Fruit fly (Drosophila melanogaster) whole organism, prepupa: ENCODE measurements around the gene CG32137.
A peak's percentile ranks its signal among the peaks of the same experiment; 100 is the strongest.

Experiments
- Blimp-1 ChIP-seq: fragments of 200-800 bp; sonication (Bioruptor generic); optimal IDR thresholded peaks from 3 replicates; lab custom pipeline; 2017; ENCODE audit warnings: missing biosample characterization, missing genetic modification characterization, mild to moderate bottlenecking, moderate library complexity, missing genetic modification reagents
- CG10669 ChIP-seq: fragments of 200-800 bp; sonication (Bioruptor generic); optimal IDR thresholded peaks from 3 replicates; lab custom pipeline; 2018; ENCODE audit warnings: missing biosample characterization, mild to moderate bottlenecking, missing genetic modification characterization, moderate library complexity
- CG11294 ChIP-seq: fragments of 200-800 bp; sonication (Bioruptor generic); IDR thresholded peaks from 2 replicates; pipeline ENCODE4 v1.3.6; 2022; ENCODE audit warnings: missing biosample characterization, missing genetic modification characterization
- CG15336 ChIP-seq: fragments of 200-800 bp; sonication (Bioruptor generic); IDR thresholded peaks from 2 replicates; pipeline ENCODE4 v1.3.6; 2022; ENCODE audit warnings: missing biosample characterization, missing genetic modification characterization
- CG1621 ChIP-seq: fragments of 200-800 bp; sonication (Bioruptor generic); optimal IDR thresholded peaks from 3 replicates; lab custom pipeline; 2018; ENCODE audit warnings: missing biosample characterization, mild to moderate bottlenecking, missing genetic modification characterization
- CG3032 ChIP-seq: fragments of 200-800 bp; optimal IDR thresholded peaks from 2 replicates; lab custom pipeline; 2019; ENCODE audit warnings: missing biosample characterization, mild to moderate bottlenecking, missing genetic modification characterization, moderate library complexity
- CG32006 ChIP-seq: fragments of 200-800 bp; sonication (Bioruptor generic); optimal IDR thresholded peaks from 3 replicates; lab custom pipeline; 2017; ENCODE audit warnings: missing biosample characterization, mild to moderate bottlenecking, missing genetic modification characterization
- CG34406 ChIP-seq: fragments of 200-800 bp; sonication (Bioruptor generic); optimal IDR thresholded peaks from 3 replicates; lab custom pipeline; 2016; ENCODE audit warnings: missing biosample characterization, missing genetic modification characterization
- CG3919 ChIP-seq: fragments of 200-800 bp; sonication (Bioruptor generic); optimal IDR thresholded peaks from 3 replicates; lab custom pipeline; 2016; ENCODE audit warnings: missing biosample characterization, missing genetic modification characterization
- CG4318 ChIP-seq: fragments of 200-800 bp; sonication (Bioruptor generic); optimal IDR thresholded peaks from 3 replicates; lab custom pipeline; 2017; ENCODE audit warnings: missing biosample characterization, mild to moderate bottlenecking, missing genetic modification characterization
- CG6163 ChIP-seq: fragments of 200-800 bp; sonication (Bioruptor generic); IDR thresholded peaks from 3 replicates; pipeline ENCODE4 v1.3.6; 2022; ENCODE audit warnings: missing biosample characterization, missing genetic modification characterization
- CG6276 ChIP-seq: fragments of 200-800 bp; sonication (Bioruptor generic); optimal IDR thresholded peaks from 2 replicates; lab custom pipeline; 2017; ENCODE audit warnings: missing biosample characterization, mild to moderate bottlenecking, missing genetic modification characterization
- CG6808 ChIP-seq: fragments of 200-800 bp; sonication (Bioruptor generic); optimal IDR thresholded peaks from 3 replicates; lab custom pipeline; 2017; ENCODE audit warnings: missing biosample characterization, missing genetic modification characterization, mild to moderate bottlenecking, moderate library complexity, missing genetic modification reagents
- CG6854 ChIP-seq: fragments of 200-800 bp; sonication (Bioruptor generic); optimal IDR thresholded peaks from 2 replicates; lab custom pipeline; 2017; ENCODE audit warnings: missing biosample characterization, mild to moderate bottlenecking, missing genetic modification characterization
- CG8119 ChIP-seq: fragments of 200-800 bp; sonication (Bioruptor generic); IDR thresholded peaks from 3 replicates; pipeline ENCODE4 v1.3.6; 2022; ENCODE audit warnings: missing biosample characterization, missing genetic modification characterization
- CG8632 ChIP-seq: fragments of 200-800 bp; sonication (Bioruptor generic); optimal IDR thresholded peaks from 3 replicates; lab custom pipeline; 2016; ENCODE audit warnings: missing biosample characterization, missing genetic modification characterization
- Eip75B ChIP-seq: fragments of 200-800 bp; sonication (Bioruptor generic); optimal IDR thresholded peaks from 3 replicates; lab custom pipeline; 2016; ENCODE audit warnings: missing biosample characterization, missing genetic modification characterization
- Eip78C ChIP-seq: fragments of 200-800 bp; sonication (Bioruptor generic); peaks from one replicate; lab custom pipeline; 2016; ENCODE audit warnings: missing biosample characterization, missing genetic modification characterization
- Eip93F ChIP-seq: fragments of 200-800 bp; sonication (Bioruptor generic); optimal IDR thresholded peaks from 2 replicates; lab custom pipeline; 2016; ENCODE audit warnings: missing biosample characterization, mild to moderate bottlenecking, missing genetic modification characterization
- Ets96B ChIP-seq: fragments of 200-800 bp; optimal IDR thresholded peaks from 2 replicates; lab custom pipeline; 2019; ENCODE audit warnings: missing biosample characterization, mild to moderate bottlenecking, missing genetic modification characterization, moderate library complexity
- Gug ChIP-seq: fragments of 200-800 bp; sonication (Bioruptor generic); IDR thresholded peaks from 2 replicates; pipeline ENCODE4 v1.3.6; 2022; ENCODE audit warnings: missing biosample characterization, missing genetic modification characterization
- Hr38 ChIP-seq: sonication (Bioruptor generic); optimal IDR thresholded peaks from 2 replicates; lab custom pipeline; 2016; ENCODE audit warnings: missing biosample characterization, missing genetic modification characterization
- Hr39 ChIP-seq: fragments of 200-800 bp; sonication (Bioruptor generic); optimal IDR thresholded peaks from 2 replicates; lab custom pipeline; 2016; ENCODE audit warnings: missing biosample characterization, missing genetic modification characterization
- Lpt ChIP-seq: fragments of 200-800 bp; sonication (Bioruptor generic); optimal IDR thresholded peaks from 3 replicates; lab custom pipeline; 2016; ENCODE audit warnings: missing biosample characterization, missing genetic modification characterization
- Met ChIP-seq: fragments of 200-800 bp; sonication (Bioruptor generic); optimal IDR thresholded peaks from 3 replicates; lab custom pipeline; 2016; ENCODE audit warnings: missing biosample characterization, missing genetic modification characterization
- OdsH ChIP-seq: fragments of 200-800 bp; sonication (Bioruptor generic); optimal IDR thresholded peaks from 3 replicates; lab custom pipeline; 2016; ENCODE audit warnings: missing biosample characterization, missing genetic modification characterization
- Smox ChIP-seq: fragments of 200-800 bp; sonication (Bioruptor generic); optimal IDR thresholded peaks from 3 replicates; lab custom pipeline; 2016; ENCODE audit warnings: missing biosample characterization, missing genetic modification characterization
- Sox14 ChIP-seq: fragments of 200-800 bp; sonication (Bioruptor generic); optimal IDR thresholded peaks from 3 replicates; lab custom pipeline; 2016; ENCODE audit warnings: missing biosample characterization, missing genetic modification characterization
- Sox15 ChIP-seq: fragments of 200-800 bp; sonication (Bioruptor generic); optimal IDR thresholded peaks from 3 replicates; lab custom pipeline; 2016; ENCODE audit warnings: missing biosample characterization, missing genetic modification characterization
- acj6 ChIP-seq: fragments of 200-800 bp; sonication (Bioruptor generic); optimal IDR thresholded peaks from 3 replicates; lab custom pipeline; 2016; ENCODE audit warnings: missing biosample characterization, missing genetic modification characterization
- dac ChIP-seq: fragments of 200-800 bp; sonication (Bioruptor generic); optimal IDR thresholded peaks from 2 replicates; lab custom pipeline; 2017; ENCODE audit warnings: missing biosample characterization, mild to moderate bottlenecking, missing genetic modification characterization
- dsx ChIP-seq: fragments of 200-800 bp; optimal IDR thresholded peaks from 3 replicates; lab custom pipeline; 2019; ENCODE audit warnings: missing biosample characterization, mild to moderate bottlenecking, missing genetic modification characterization, moderate library complexity; ENCODE audit not compliant: poor library complexity, severe bottlenecking
- eg ChIP-seq: fragments of 200-800 bp; sonication (Bioruptor generic); IDR thresholded peaks from 3 replicates; pipeline ENCODE4 v1.3.6; 2022; ENCODE audit warnings: missing biosample characterization, missing genetic modification characterization
- fkh ChIP-seq: fragments of 200-800 bp; sonication (Bioruptor generic); optimal IDR thresholded peaks from 3 replicates; lab custom pipeline; 2017; ENCODE audit warnings: missing biosample characterization, mild to moderate bottlenecking, missing genetic modification characterization, moderate library complexity
- lz ChIP-seq: fragments of 200-800 bp; sonication (Bioruptor generic); optimal IDR thresholded peaks from 3 replicates; lab custom pipeline; 2016; ENCODE audit warnings: missing biosample characterization, missing genetic modification characterization
- salr ChIP-seq, 2 experiments: fragments of 200-800 bp; sonication (Bioruptor generic); optimal IDR thresholded peaks; 3 replicates each; lab custom pipeline; 2016 to 2018; ENCODE audit warnings: missing biosample characterization in 2 of 2, missing genetic modification characterization in 2 of 2, mild to moderate bottlenecking in 1 of 2
- spab ChIP-seq: fragments of 200-800 bp; sonication (Bioruptor generic); optimal IDR thresholded peaks from 2 replicates; lab custom pipeline; 2017; ENCODE audit warnings: missing biosample characterization, mild to moderate bottlenecking, missing genetic modification characterization, missing genetic modification reagents
- ss ChIP-seq, 2 experiments: fragments of 200-800 bp; sonication (Bioruptor generic); optimal IDR thresholded peaks; 2 replicates in 1 of 2; 3 replicates in 1 of 2; lab custom pipeline; 2017 to 2018; ENCODE audit warnings: mild to moderate bottlenecking in 2 of 2, missing biosample characterization in 2 of 2, missing genetic modification characterization in 2 of 2, moderate library complexity in 1 of 2
- svp ChIP-seq: fragments of 200-800 bp; sonication (Bioruptor generic); peaks from one replicate; lab custom pipeline; 2016; ENCODE audit warnings: missing biosample characterization, missing genetic modification characterization
- topi ChIP-seq: fragments of 200-800 bp; sonication (Bioruptor generic); optimal IDR thresholded peaks from 3 replicates; lab custom pipeline; 2016; ENCODE audit warnings: missing biosample characterization, missing genetic modification characterization
- vri ChIP-seq: fragments of 200-800 bp; sonication (Bioruptor generic); optimal IDR thresholded peaks from 3 replicates; lab custom pipeline; 2016; ENCODE audit warnings: missing biosample characterization, mild to moderate bottlenecking, missing genetic modification characterization

The CG32137 gene

DNA sequence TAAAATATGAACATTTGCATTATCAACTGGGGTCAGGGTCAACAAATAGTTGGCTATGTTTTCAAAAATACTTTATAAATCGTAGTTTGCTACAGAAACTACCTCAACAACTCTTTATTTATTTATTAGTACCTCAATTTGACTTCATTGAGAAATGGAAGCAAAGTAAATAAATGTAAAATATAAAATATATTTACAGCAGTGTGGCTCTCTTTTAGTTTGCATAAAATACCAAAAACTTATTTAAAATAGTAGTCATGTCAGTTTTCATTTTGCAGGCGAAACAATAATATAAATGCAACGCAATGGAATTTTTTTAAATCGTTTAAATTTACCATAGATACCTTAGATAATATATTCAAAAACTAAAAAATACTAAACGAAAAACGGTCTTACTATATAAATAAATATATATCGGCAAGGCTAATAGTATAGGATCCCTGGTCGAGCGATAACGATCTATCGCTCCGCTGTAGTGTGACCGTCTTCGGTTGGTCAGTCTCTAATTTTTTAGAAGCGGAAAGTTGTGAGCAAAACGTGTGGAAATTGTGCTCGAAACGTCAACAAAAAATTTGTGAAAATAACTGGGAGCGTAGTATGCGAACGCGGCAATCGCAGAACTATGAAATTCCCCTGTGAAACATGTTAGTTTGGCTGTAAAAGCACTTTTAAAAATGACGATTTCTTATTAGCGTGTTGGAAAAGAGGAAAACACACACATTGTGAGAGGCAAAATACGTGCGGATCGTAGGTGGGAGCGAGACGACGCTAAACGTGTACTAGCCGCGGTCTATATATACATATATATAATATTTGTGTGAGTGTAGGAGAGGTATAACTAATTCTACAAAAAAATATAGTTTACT, 62.8 kb downstream of the CG32137 start, which contains the start of the genes Nprl3 and upSET:
Gene Nprl3 (minus strand): TSS at position 223 of the 866 bp plus-strand sequence.
Gene upSET (plus strand): TSS at position 470 of the 866 bp plus-strand sequence.
- 0 out of 3 replicates have a peak, but pooled peaks have one; percentile 8 for TF ChIP-seq CG6163
- no peak for TF ChIP-seq svp (GFP tag; lab: Kevin White, UChicago)
- peak; percentile 56 for TF ChIP-seq fkh (GFP tag; lab: Kevin White, UChicago)
- peak; percentile 23 for TF ChIP-seq Eip78C (GFP tag; lab: Kevin White, UChicago)
- peak; percentile 1 for TF ChIP-seq CG3032 (tag; lab: Kevin White, UChicago)
- peak; percentile 45 for TF ChIP-seq CG6854 (GFP tag; lab: Kevin White, UChicago)
- TF ChIP-seq, all 60 proteins: peak for 5

DNA sequence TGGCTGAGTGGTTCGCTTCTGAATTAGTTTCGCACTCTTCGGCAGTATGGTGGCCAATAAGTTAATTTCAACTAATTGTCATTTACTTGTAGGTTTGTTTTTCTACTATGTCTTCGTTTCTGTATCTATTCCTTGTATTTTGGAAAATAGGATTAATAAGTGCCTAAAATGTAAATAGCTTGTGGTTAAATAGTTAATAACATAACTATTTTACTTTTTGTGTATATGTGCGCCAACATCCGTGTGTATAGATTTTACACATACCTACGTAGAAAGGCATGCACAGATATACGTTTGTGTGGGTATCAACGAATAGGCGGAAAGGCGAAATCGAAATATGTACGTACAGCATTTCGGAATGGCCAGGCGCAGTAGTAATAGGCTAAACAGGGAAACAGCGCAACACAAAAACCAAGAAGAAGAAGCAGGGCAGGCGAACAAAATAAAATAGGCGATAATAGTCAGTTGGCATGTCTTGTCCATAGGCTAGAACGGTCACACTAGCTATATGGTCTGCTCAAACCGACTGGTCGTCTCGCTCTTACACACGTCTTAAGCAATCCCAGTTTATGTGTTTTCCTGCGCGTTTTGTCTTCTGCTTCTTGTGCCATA, 63.6 kb downstream of the CG32137 start:
- TF ChIP-seq acj6 (GFP tag; lab: Kevin White, UChicago) (no peak), CG8119 (GFP tag; lab: Robert Waterston, UW) (no peak), ss (GFP tag; optimal IDR thresholded peaks at IDR 0.05; lab: Kevin White, UChicago) (peak; percentile 4 to 22), CG8632 (GFP tag; lab: Kevin White, UChicago) (no peak), OdsH (GFP tag; lab: Kevin White, UChicago) (no peak), Sox14 (GFP tag; lab: Kevin White, UChicago) (peak; percentile 28), salr (GFP tag; optimal IDR thresholded peaks at IDR 0.05; lab: Kevin White, UChicago) (no peak), CG34406 (GFP tag; lab: Kevin White, UChicago) (no peak), Lpt (GFP tag; lab: Kevin White, UChicago) (peak; percentile 12), svp (GFP tag; lab: Kevin White, UChicago) (no peak), vri (peak; percentile 41), dsx (GFP tag; lab: Kevin White, UChicago) (peak; percentile 31), CG1621 (peak; percentile 34), Hr38 (GFP tag; lab: Kevin White, UChicago) (no peak), CG3032 (tag; lab: Kevin White, UChicago) (no peak), Met (GFP tag; lab: Kevin White, UChicago) (no peak), CG3919 (GFP tag; lab: Kevin White, UChicago) (peak; percentile 5), Eip78C (GFP tag; lab: Kevin White, UChicago) (peak; percentile 26), CG6808 (no peak), CG6854 (GFP tag; lab: Kevin White, UChicago) (no peak), Ets96B (tag; lab: Kevin White, UChicago) (no peak), CG6163 (peak; percentile 98), CG15336 (GFP tag; lab: Robert Waterston, UW) (peak; percentile 33; the same call in 1 of the 2 replicates), Gug (no peak), fkh (GFP tag; lab: Kevin White, UChicago) (no peak)

DNA sequence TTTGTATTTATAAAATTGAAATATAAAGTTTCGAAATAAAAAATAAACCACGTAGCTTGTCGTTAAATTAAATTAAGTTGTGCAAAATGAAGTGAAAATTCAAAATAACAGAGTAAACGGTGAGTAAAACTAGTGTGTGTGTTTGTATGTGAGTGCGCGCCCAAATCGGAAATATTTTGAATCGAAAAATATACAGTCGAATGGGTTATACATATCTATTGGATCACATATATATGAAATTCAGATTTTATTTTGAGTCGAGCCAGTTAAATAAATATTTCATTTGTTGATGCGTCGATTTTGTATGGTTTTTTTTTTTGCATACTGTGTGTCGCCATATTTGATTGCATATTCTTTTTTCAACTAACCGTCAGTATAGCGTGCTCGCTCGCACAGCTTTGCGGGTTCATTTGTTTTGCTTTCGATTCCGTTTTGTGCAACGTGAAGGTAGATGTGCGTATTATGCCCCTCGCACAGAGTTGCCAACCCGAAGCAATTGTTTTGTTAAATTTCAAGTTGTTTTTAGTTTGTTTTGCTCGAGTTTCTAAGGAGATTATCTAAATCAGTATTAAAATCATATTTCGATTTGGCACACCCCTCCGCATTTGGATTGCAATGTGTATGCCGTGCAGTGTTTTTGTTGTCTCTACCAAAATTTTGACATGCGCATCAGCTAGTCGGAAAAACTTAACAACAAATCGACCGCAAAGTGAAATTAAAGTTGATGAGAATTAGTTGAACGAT, 64.4 kb downstream of the CG32137 start:
- TF ChIP-seq dac (GFP tag; lab: Kevin White, UChicago), result peak; percentile 45
- TF ChIP-seq CG6163, result peak; percentile 75
- no peak for TF ChIP-seq CG4318 (GFP tag; lab: Kevin White, UChicago)
- peak; percentile 23 for TF ChIP-seq lz (GFP tag; lab: Kevin White, UChicago)
- TF ChIP-seq Eip78C (GFP tag; lab: Kevin White, UChicago), result peak; percentile 55
- peak; percentile 16 for TF ChIP-seq topi
- TF ChIP-seq CG11294, result no peak
- TF ChIP-seq spab, result peak; percentile 8
- TF ChIP-seq Sox15 (GFP tag; lab: Kevin White, UChicago), result no peak
- peak; percentile 63; the same call in 2 of the 3 replicates for TF ChIP-seq eg (GFP tag; lab: Robert Waterston, UW)
- no peak for TF ChIP-seq CG6276 (GFP tag; lab: Kevin White, UChicago)
- TF ChIP-seq ss (GFP tag; optimal IDR thresholded peaks at IDR 0.05; lab: Kevin White, UChicago), result peak in 1 of 2 experiments; percentile 55
- TF ChIP-seq CG1621, result peak; percentile 34
- TF ChIP-seq Eip75B (GFP tag; lab: Kevin White, UChicago), result peak; percentile 41
- TF ChIP-seq Eip93F, result no peak
- TF ChIP-seq Smox (GFP tag; lab: Kevin White, UChicago), result peak; percentile 4
- TF ChIP-seq CG32006 (GFP tag; lab: Kevin White, UChicago), result peak; percentile 14
- TF ChIP-seq Blimp-1, result no peak
- TF ChIP-seq dsx (GFP tag; lab: Kevin White, UChicago), result no peak
- peak; percentile 36 for TF ChIP-seq CG6808
- peak; percentile 30 for TF ChIP-seq fkh (GFP tag; lab: Kevin White, UChicago)
- peak; percentile 47 for TF ChIP-seq Sox14 (GFP tag; lab: Kevin White, UChicago)
- TF ChIP-seq CG10669, result peak; percentile 37
- TF ChIP-seq Ets96B (tag; lab: Kevin White, UChicago), result peak; percentile 31
- peak; percentile 15 for TF ChIP-seq Hr39
